Fruit fly (Drosophila melanogaster) whole organism, embryonic: ENCODE results near the gene Ir68b.

Source experiments
- Asciz ChIP-seq: fragments of 200-800 bp; sonication (Bioruptor generic); optimal IDR thresholded peaks from 2 replicates; lab custom pipeline; 2017; ENCODE audit warnings: missing biosample characterization, mild to moderate bottlenecking, missing genetic modification characterization, missing genetic modification reagents
- BtbVII ChIP-seq: fragments of 200-800 bp; sonication (Bioruptor generic); optimal IDR thresholded peaks from 3 replicates; lab custom pipeline; 2017; ENCODE audit warnings: missing biosample characterization, mild to moderate bottlenecking, missing genetic modification characterization
- CG10543 ChIP-seq: fragments of 200-800 bp; sonication (Bioruptor generic); optimal IDR thresholded peaks from 3 replicates; lab custom pipeline; 2017; ENCODE audit warnings: missing biosample characterization, mild to moderate bottlenecking, missing genetic modification characterization, moderate library complexity
- CG11247 ChIP-seq: fragments of 200-800 bp; sonication (Bioruptor generic); IDR thresholded peaks from 2 replicates; pipeline ENCODE4 v1.3.6; 2022; ENCODE audit warnings: missing biosample characterization, missing genetic modification characterization
- CG12299 ChIP-seq: fragments of 200-800 bp; sonication (Bioruptor generic); optimal IDR thresholded peaks from 2 replicates; lab custom pipeline; 2018; ENCODE audit warnings: missing biosample characterization, mild to moderate bottlenecking, missing genetic modification characterization
- CG12391 ChIP-seq: fragments of 200-800 bp; sonication (Bioruptor generic); optimal IDR thresholded peaks from 3 replicates; lab custom pipeline; 2018; ENCODE audit warnings: missing biosample characterization, mild to moderate bottlenecking, missing genetic modification characterization, moderate library complexity
- CG13624 ChIP-seq: fragments of 200-800 bp; sonication (Bioruptor generic); optimal IDR thresholded peaks from 2 replicates; lab custom pipeline; 2016; ENCODE audit warnings: missing biosample characterization, missing genetic modification characterization
- CG14014 ChIP-seq: fragments of 200-800 bp; sonication (Bioruptor generic); IDR thresholded peaks from 2 replicates; pipeline ENCODE4 v1.3.6; 2022; ENCODE audit warnings: missing biosample characterization, missing genetic modification characterization
- CG17328 ChIP-seq: fragments of 200-800 bp; sonication (Bioruptor generic); IDR thresholded peaks from 2 replicates; pipeline ENCODE4 v1.3.6; 2022; ENCODE audit warnings: missing biosample characterization, missing genetic modification characterization
- CG17359 ChIP-seq: fragments of 200-800 bp; sonication (Bioruptor generic); optimal IDR thresholded peaks from 3 replicates; lab custom pipeline; 2018; ENCODE audit warnings: missing biosample characterization, mild to moderate bottlenecking, missing genetic modification characterization, moderate library complexity
- CG18619 ChIP-seq: fragments of 200-800 bp; sonication (Bioruptor generic); optimal IDR thresholded peaks from 3 replicates; lab custom pipeline; 2017; ENCODE audit warnings: missing biosample characterization, mild to moderate bottlenecking, missing genetic modification characterization
- CG3065 ChIP-seq: fragments of 200-800 bp; sonication (Bioruptor generic); optimal IDR thresholded peaks from 2 replicates; lab custom pipeline; 2016; ENCODE audit warnings: missing biosample characterization, missing genetic modification characterization
- CG33557 ChIP-seq: fragments of 200-800 bp; sonication (Bioruptor generic); optimal IDR thresholded peaks from 2 replicates; lab custom pipeline; 2019; ENCODE audit warnings: missing biosample characterization, mild to moderate bottlenecking, missing genetic modification characterization, moderate library complexity
- CG3847 ChIP-seq: fragments of 200-800 bp; sonication (Bioruptor generic); IDR thresholded peaks from 2 replicates; pipeline ENCODE4 v1.3.6; 2022; ENCODE audit warnings: missing biosample characterization, missing genetic modification characterization
- CG4360 ChIP-seq: fragments of 200-800 bp; sonication (Bioruptor generic); IDR thresholded peaks from 2 replicates; pipeline ENCODE4 v1.3.6; 2022; ENCODE audit warnings: missing biosample characterization, missing genetic modification characterization
- CG4617 ChIP-seq: fragments of 200-800 bp; sonication (Bioruptor generic); optimal IDR thresholded peaks from 3 replicates; lab custom pipeline; 2016; ENCODE audit warnings: missing biosample characterization, missing genetic modification characterization, borderline replicate concordance
- CG4854 ChIP-seq: fragments of 200-800 bp; sonication (Bioruptor generic); optimal IDR thresholded peaks from 2 replicates; lab custom pipeline; 2016; ENCODE audit warnings: missing biosample characterization, missing genetic modification characterization, inconsistent platforms
- CG8478 ChIP-seq: fragments of >200 bp; optimal IDR thresholded peaks from 2 replicates; lab custom pipeline; 2018
- CG9876 ChIP-seq: fragments of 200-800 bp; sonication (Bioruptor generic); optimal IDR thresholded peaks from 2 replicates; lab custom pipeline; 2016; ENCODE audit warnings: missing biosample characterization, missing genetic modification characterization
- Camta ChIP-seq: fragments of 200-800 bp; sonication (Bioruptor generic); optimal IDR thresholded peaks from 2 replicates; lab custom pipeline; 2016; ENCODE audit warnings: missing biosample characterization, missing genetic modification characterization
- Chrac-16 ChIP-seq: fragments of 200-800 bp; sonication (Bioruptor generic); optimal IDR thresholded peaks from 3 replicates; lab custom pipeline; 2016; ENCODE audit warnings: missing biosample characterization, missing genetic modification characterization
- CkIIα-i1 ChIP-seq: fragments of 200-800 bp; sonication (Bioruptor generic); IDR thresholded peaks from 2 replicates; pipeline ENCODE4 v1.3.6; 2022; ENCODE audit warnings: missing biosample characterization, missing genetic modification characterization
- Dll ChIP-seq: fragments of 200-800 bp; sonication (Bioruptor generic); IDR thresholded peaks from 4 replicates; pipeline ENCODE4 v1.3.6; 2022; ENCODE audit warnings: missing biosample characterization, missing genetic modification characterization; ENCODE audit not compliant: partially characterized antibody
- Elba2 ChIP-seq: fragments of 200-800 bp; sonication (Bioruptor generic); optimal IDR thresholded peaks from 3 replicates; lab custom pipeline; 2016; ENCODE audit warnings: missing biosample characterization, missing genetic modification characterization
- H15 ChIP-seq: fragments of 200-800 bp; sonication (Bioruptor generic); IDR thresholded peaks from 3 replicates; pipeline ENCODE4 v1.3.6; 2022; ENCODE audit warnings: missing biosample characterization, missing genetic modification characterization
- HLHmδ ChIP-seq: fragments of 200-800 bp; sonication (Bioruptor generic); optimal IDR thresholded peaks from 2 replicates; lab custom pipeline; 2018; ENCODE audit warnings: missing biosample characterization, mild to moderate bottlenecking, missing genetic modification characterization, moderate library complexity
- Myb ChIP-seq: fragments of 200-800 bp; sonication (Bioruptor generic); optimal IDR thresholded peaks from 2 replicates; lab custom pipeline; 2016; ENCODE audit warnings: missing biosample characterization, missing genetic modification characterization
- Oaz ChIP-seq: fragments of 200-800 bp; sonication (Bioruptor generic); IDR thresholded peaks from 2 replicates; pipeline ENCODE4 v1.3.6; 2022; ENCODE audit warnings: missing biosample characterization, missing genetic modification characterization
- Opbp ChIP-seq: fragments of 200-800 bp; sonication (Bioruptor generic); IDR thresholded peaks from 3 replicates; pipeline ENCODE4 v1.3.6; 2022; ENCODE audit warnings: missing biosample characterization, missing genetic modification characterization; ENCODE audit not compliant: partially characterized antibody
- Sox100B ChIP-seq: fragments of 200-800 bp; sonication (Bioruptor generic); optimal IDR thresholded peaks from 3 replicates; lab custom pipeline; 2018; ENCODE audit warnings: missing biosample characterization, mild to moderate bottlenecking, missing genetic modification characterization
- Xrp1 ChIP-seq: fragments of 200-800 bp; sonication (Bioruptor generic); IDR thresholded peaks from 2 replicates; pipeline ENCODE4 v1.3.6; 2022; ENCODE audit warnings: missing biosample characterization, missing genetic modification characterization
- abd-A ChIP-seq: fragments of 200-800 bp; sonication (Bioruptor generic); optimal IDR thresholded peaks from 3 replicates; lab custom pipeline; 2019; ENCODE audit warnings: missing biosample characterization, mild to moderate bottlenecking, missing genetic modification characterization, moderate library complexity
- al ChIP-seq: fragments of 200-800 bp; sonication (Bioruptor generic); IDR thresholded peaks from 2 replicates; pipeline ENCODE4 v1.3.6; 2022; ENCODE audit warnings: missing biosample characterization, missing genetic modification characterization
- aop ChIP-seq: fragments of 200-800 bp; sonication (Bioruptor generic); IDR thresholded peaks from 2 replicates; pipeline ENCODE4 v1.3.6; 2022; ENCODE audit warnings: missing biosample characterization, missing genetic modification characterization
- ash1 ChIP-seq: fragments of 200-800 bp; sonication (Bioruptor generic); optimal IDR thresholded peaks from 2 replicates; lab custom pipeline; 2018; ENCODE audit warnings: missing biosample characterization, mild to moderate bottlenecking, missing genetic modification characterization
- chif ChIP-seq, 2 experiments: fragments of 200-800 bp; sonication (Bioruptor generic); optimal IDR thresholded peaks; 3 replicates each; lab custom pipeline; 2016; ENCODE audit warnings: missing biosample characterization in 2 of 2, missing genetic modification characterization in 2 of 2
- ci ChIP-seq: fragments of 200-800 bp; sonication (Bioruptor generic); IDR thresholded peaks from 3 replicates; pipeline ENCODE4 v1.3.6; 2022; ENCODE audit warnings: missing biosample characterization, missing genetic modification characterization
- corto ChIP-seq: fragments of 200-800 bp; sonication (Bioruptor generic); optimal IDR thresholded peaks from 2 replicates; lab custom pipeline; 2016; ENCODE audit warnings: missing biosample characterization, mild to moderate bottlenecking, missing genetic modification characterization, moderate library complexity
- dm ChIP-seq: fragments of 200-800 bp; sonication (Bioruptor generic); optimal IDR thresholded peaks from 3 replicates; lab custom pipeline; 2016; ENCODE audit warnings: missing biosample characterization, missing genetic modification characterization
- dmrt99B ChIP-seq: fragments of 200-800 bp; sonication (Bioruptor generic); optimal IDR thresholded peaks from 2 replicates; lab custom pipeline; 2018; ENCODE audit warnings: missing biosample characterization, mild to moderate bottlenecking, missing genetic modification characterization, moderate library complexity
- esg ChIP-seq: fragments of 200-800 bp; sonication (Bioruptor generic); conservative IDR thresholded peaks from 2 replicates; pipeline ENCODE4 v1.3.6; 2022; ENCODE audit warnings: missing biosample characterization, missing genetic modification characterization
- fu2 ChIP-seq: fragments of 200-800 bp; sonication (Bioruptor generic); optimal IDR thresholded peaks from 2 replicates; lab custom pipeline; 2016; ENCODE audit warnings: missing biosample characterization, missing genetic modification characterization
- hkb ChIP-seq, 2 experiments: fragments of 200-800 bp in 1 of 2; fragments of >200 bp in 1 of 2; sonication (Bioruptor generic) in 1 of 2; IDR thresholded peaks in 1 of 2; optimal IDR thresholded peaks in 1 of 2; 2 replicates each; pipeline versions ENCODE4 v1.3.6 to Lab custom; 2017 to 2022; ENCODE audit warnings: missing biosample characterization in 1 of 2, missing genetic modification characterization in 1 of 2
- inv ChIP-seq: fragments of 200-800 bp; sonication (Bioruptor generic); IDR thresholded peaks from 2 replicates; pipeline ENCODE4 v1.3.6; 2022; ENCODE audit warnings: missing biosample characterization, missing genetic modification characterization; ENCODE audit not compliant: partially characterized antibody
- kah ChIP-seq: fragments of 200-800 bp; sonication (Bioruptor generic); optimal IDR thresholded peaks from 2 replicates; lab custom pipeline; 2018; ENCODE audit warnings: missing biosample characterization, mild to moderate bottlenecking, missing genetic modification characterization
- knrl ChIP-seq: fragments of 200-800 bp; sonication (Bioruptor generic); IDR thresholded peaks from 3 replicates; pipeline ENCODE4 v1.3.6; 2022; ENCODE audit warnings: missing biosample characterization, missing genetic modification characterization; ENCODE audit not compliant: partially characterized antibody
- maf-S ChIP-seq: fragments of 200-800 bp; sonication (Bioruptor generic); optimal IDR thresholded peaks from 2 replicates; lab custom pipeline; 2016; ENCODE audit warnings: missing biosample characterization, missing genetic modification characterization
- tgo ChIP-seq: fragments of 200-800 bp; sonication (Bioruptor generic); IDR thresholded peaks from 3 replicates; pipeline ENCODE4 v1.3.6; 2022; ENCODE audit warnings: missing biosample characterization, missing genetic modification characterization
- trh ChIP-seq: fragments of 200-800 bp; sonication (Bioruptor generic); optimal IDR thresholded peaks from 2 replicates; lab custom pipeline; 2016; ENCODE audit warnings: missing biosample characterization, missing genetic modification characterization
- tup ChIP-seq: fragments of 200-800 bp; sonication (Bioruptor generic); optimal IDR thresholded peaks from 2 replicates; lab custom pipeline; 2016; ENCODE audit warnings: missing biosample characterization, mild to moderate bottlenecking, missing genetic modification characterization, moderate library complexity
- yki ChIP-seq: fragments of >200 bp; optimal IDR thresholded peaks from 3 replicates; lab custom pipeline; 2018
- zfh1 ChIP-seq: fragments of 200-800 bp; sonication (Bioruptor generic); IDR thresholded peaks from 3 replicates; pipeline ENCODE4 v1.3.6; 2022; ENCODE audit warnings: missing biosample characterization, missing genetic modification characterization

Ir68b gene

dm6 chr3L:12114188-12114587, 13.0 kb downstream of the Ir68b start:
- TF ChIP-seq ash1 (GFP tag; lab: Kevin White, UChicago), result no peak
- no peak for TF ChIP-seq kah (GFP tag; lab: Kevin White, UChicago)
- peak; percentile 53; the same call in 1 of the 2 replicates for TF ChIP-seq CG17328 (GFP tag; lab: Robert Waterston, UW)
- TF ChIP-seq dmrt99B (tag; lab: Kevin White, UChicago), result no peak
- TF ChIP-seq esg, result no peak
- no peak for TF ChIP-seq zfh1 (GFP tag; lab: Robert Waterston, UW)
- no peak for TF ChIP-seq aop (GFP tag; lab: Robert Waterston, UW)
- TF ChIP-seq CG10543 (GFP tag; lab: Kevin White, UChicago), result no peak
- TF ChIP-seq CG11247, result no peak
- TF ChIP-seq H15 (GFP tag; lab: Robert Waterston, UW), result no peak
- no peak for TF ChIP-seq fu2 (GFP tag; lab: Kevin White, UChicago)
- TF ChIP-seq CG4360 (GFP tag; lab: Robert Waterston, UW), result 0 out of 2 replicates have a peak, but pooled peaks have one; percentile 14
- no peak for TF ChIP-seq CkIIα-i1 (GFP tag; lab: Robert Waterston, UW)
- no peak for TF ChIP-seq knrl (GFP tag; lab: Robert Waterston, UW)
- TF ChIP-seq CG9876 (GFP tag; lab: Kevin White, UChicago), result no peak
- no peak for TF ChIP-seq al
- TF ChIP-seq abd-A (tag; lab: Kevin White, UChicago), result no peak
- no peak for TF ChIP-seq CG8478 (lab: Kevin White, UChicago)
- TF ChIP-seq Dll (GFP tag; lab: Robert Waterston, UW), result no peak
- no peak for TF ChIP-seq tup (GFP tag; lab: Kevin White, UChicago)
- no peak for TF ChIP-seq CG13624 (GFP tag; lab: Kevin White, UChicago)
- no peak for TF ChIP-seq yki
- peak; percentile 30; the same call in 1 of the 3 replicates for TF ChIP-seq tgo (GFP tag; lab: Robert Waterston, UW)
- no peak for TF ChIP-seq BtbVII (GFP tag; lab: Kevin White, UChicago)
- TF ChIP-seq Myb, result no peak
- peak; percentile 25 for TF ChIP-seq corto (GFP tag; lab: Kevin White, UChicago)
- no peak for TF ChIP-seq CG33557 (GFP tag; lab: Kevin White, UChicago)
- TF ChIP-seq CG14014 (GFP tag; lab: Robert Waterston, UW), result no peak
- TF ChIP-seq CG12299 (tag; lab: Kevin White, UChicago), result no peak
- no peak for TF ChIP-seq chif (GFP tag; optimal IDR thresholded peaks at IDR 0.05; lab: Kevin White, UChicago)
- no peak for TF ChIP-seq CG12391 (tag; lab: Kevin White, UChicago)
- no peak for TF ChIP-seq Asciz (GFP tag; lab: Kevin White, UChicago)
- no peak for TF ChIP-seq trh (GFP tag; lab: Kevin White, UChicago)
- TF ChIP-seq Xrp1 (GFP tag; lab: Robert Waterston, UW), result peak; percentile 44; the same call in 1 of the 2 replicates
- peak; percentile 66; the same call in 2 of the 3 replicates for TF ChIP-seq ci (GFP tag; lab: Robert Waterston, UW)
- TF ChIP-seq inv, result no peak
- no peak for TF ChIP-seq CG18619
- no peak for TF ChIP-seq maf-S (GFP tag; lab: Kevin White, UChicago)
- no peak for TF ChIP-seq Elba2
- no peak for TF ChIP-seq CG3065 (GFP tag; lab: Kevin White, UChicago)
- no peak for TF ChIP-seq CG4617 (GFP tag; lab: Kevin White, UChicago)
- no peak for TF ChIP-seq dm (GFP tag; lab: Kevin White, UChicago)
- no peak for TF ChIP-seq CG3847 (GFP tag; lab: Robert Waterston, UW)
- no peak for TF ChIP-seq Oaz (GFP tag; lab: Robert Waterston, UW)
- no peak for TF ChIP-seq hkb (optimal IDR thresholded peaks at IDR 0.05; lab: Kevin White, UChicago)
- peak; percentile 64 for TF ChIP-seq hkb (GFP tag; IDR thresholded peaks at IDR 0.05; lab: Robert Waterston, UW)
- no peak for TF ChIP-seq Opbp
- no peak for TF ChIP-seq Camta (GFP tag; lab: Kevin White, UChicago)
- TF ChIP-seq Chrac-16 (GFP tag; lab: Kevin White, UChicago), result no peak
- no peak for TF ChIP-seq HLHmδ (GFP tag; lab: Kevin White, UChicago)
- TF ChIP-seq Sox100B (GFP tag; lab: Kevin White, UChicago), result peak; percentile 40
- TF ChIP-seq CG17359 (tag; lab: Kevin White, UChicago), result peak; percentile 39
- TF ChIP-seq CG4854 (GFP tag; lab: Kevin White, UChicago), result no peak
